Fruit fly (Drosophila melanogaster) whole organism, prepupa: ENCODE results near the gene CG32264.

Source experiments
- Blimp-1 ChIP-seq: fragments of 200-800 bp; sonication (Bioruptor generic); optimal IDR thresholded peaks from 3 replicates; lab custom pipeline; 2017; ENCODE audit warnings: missing biosample characterization, missing genetic modification characterization, mild to moderate bottlenecking, moderate library complexity, missing genetic modification reagents
- CG10631 ChIP-seq: fragments of 200-800 bp; sonication (Bioruptor generic); optimal IDR thresholded peaks from 2 replicates; lab custom pipeline; 2016; ENCODE audit warnings: missing biosample characterization, missing genetic modification characterization
- CG11294 ChIP-seq: fragments of 200-800 bp; sonication (Bioruptor generic); IDR thresholded peaks from 2 replicates; pipeline ENCODE4 v1.3.6; 2022; ENCODE audit warnings: missing biosample characterization, missing genetic modification characterization
- CG11762 ChIP-seq: fragments of 200-800 bp; sonication (Bioruptor generic); optimal IDR thresholded peaks from 3 replicates; lab custom pipeline; 2016; ENCODE audit warnings: missing biosample characterization, missing genetic modification characterization; ENCODE audit not compliant: insufficient read depth
- CG11902 ChIP-seq: fragments of 200-800 bp; sonication (Bioruptor generic); optimal IDR thresholded peaks from 3 replicates; lab custom pipeline; 2016; ENCODE audit warnings: missing biosample characterization, missing genetic modification characterization
- CG15336 ChIP-seq: fragments of 200-800 bp; sonication (Bioruptor generic); IDR thresholded peaks from 2 replicates; pipeline ENCODE4 v1.3.6; 2022; ENCODE audit warnings: missing biosample characterization, missing genetic modification characterization
- CG16779 ChIP-seq: fragments of 200-800 bp; sonication (Bioruptor generic); optimal IDR thresholded peaks from 3 replicates; lab custom pipeline; 2017; ENCODE audit warnings: missing biosample characterization, mild to moderate bottlenecking, missing genetic modification characterization
- CG3032 ChIP-seq: fragments of 200-800 bp; optimal IDR thresholded peaks from 2 replicates; lab custom pipeline; 2019; ENCODE audit warnings: missing biosample characterization, mild to moderate bottlenecking, missing genetic modification characterization, moderate library complexity
- CG32006 ChIP-seq: fragments of 200-800 bp; sonication (Bioruptor generic); optimal IDR thresholded peaks from 3 replicates; lab custom pipeline; 2017; ENCODE audit warnings: missing biosample characterization, mild to moderate bottlenecking, missing genetic modification characterization
- CG34406 ChIP-seq: fragments of 200-800 bp; sonication (Bioruptor generic); optimal IDR thresholded peaks from 3 replicates; lab custom pipeline; 2016; ENCODE audit warnings: missing biosample characterization, missing genetic modification characterization
- CG3919 ChIP-seq: fragments of 200-800 bp; sonication (Bioruptor generic); optimal IDR thresholded peaks from 3 replicates; lab custom pipeline; 2016; ENCODE audit warnings: missing biosample characterization, missing genetic modification characterization
- CG4318 ChIP-seq: fragments of 200-800 bp; sonication (Bioruptor generic); optimal IDR thresholded peaks from 3 replicates; lab custom pipeline; 2017; ENCODE audit warnings: missing biosample characterization, mild to moderate bottlenecking, missing genetic modification characterization
- CG6163 ChIP-seq: fragments of 200-800 bp; sonication (Bioruptor generic); IDR thresholded peaks from 3 replicates; pipeline ENCODE4 v1.3.6; 2022; ENCODE audit warnings: missing biosample characterization, missing genetic modification characterization
- CG6276 ChIP-seq: fragments of 200-800 bp; sonication (Bioruptor generic); optimal IDR thresholded peaks from 2 replicates; lab custom pipeline; 2017; ENCODE audit warnings: missing biosample characterization, mild to moderate bottlenecking, missing genetic modification characterization
- CG6792 ChIP-seq: fragments of 200-800 bp; sonication (Bioruptor generic); optimal IDR thresholded peaks from 3 replicates; lab custom pipeline; 2016; ENCODE audit warnings: missing biosample characterization, missing genetic modification characterization
- CG7368 ChIP-seq: fragments of 200-800 bp; sonication (Bioruptor generic); optimal IDR thresholded peaks from 3 replicates; lab custom pipeline; 2016; ENCODE audit warnings: missing biosample characterization, missing genetic modification characterization
- CG8632 ChIP-seq: fragments of 200-800 bp; sonication (Bioruptor generic); optimal IDR thresholded peaks from 3 replicates; lab custom pipeline; 2016; ENCODE audit warnings: missing biosample characterization, missing genetic modification characterization
- CG9139 ChIP-seq: fragments of 200-800 bp; sonication (Bioruptor generic); optimal IDR thresholded peaks from 3 replicates; lab custom pipeline; 2017; ENCODE audit warnings: missing biosample characterization, mild to moderate bottlenecking, missing genetic modification characterization
- Eip75B ChIP-seq: fragments of 200-800 bp; sonication (Bioruptor generic); optimal IDR thresholded peaks from 3 replicates; lab custom pipeline; 2016; ENCODE audit warnings: missing biosample characterization, missing genetic modification characterization
- Eip78C ChIP-seq: fragments of 200-800 bp; sonication (Bioruptor generic); peaks from one replicate; lab custom pipeline; 2016; ENCODE audit warnings: missing biosample characterization, missing genetic modification characterization
- Eip93F ChIP-seq: fragments of 200-800 bp; sonication (Bioruptor generic); optimal IDR thresholded peaks from 2 replicates; lab custom pipeline; 2016; ENCODE audit warnings: missing biosample characterization, mild to moderate bottlenecking, missing genetic modification characterization
- Ets21C ChIP-seq: fragments of 200-800 bp; sonication (Bioruptor generic); optimal IDR thresholded peaks from 3 replicates; lab custom pipeline; 2016; ENCODE audit warnings: missing biosample characterization, missing genetic modification characterization
- Ets96B ChIP-seq: fragments of 200-800 bp; optimal IDR thresholded peaks from 2 replicates; lab custom pipeline; 2019; ENCODE audit warnings: missing biosample characterization, mild to moderate bottlenecking, missing genetic modification characterization, moderate library complexity
- Hr38 ChIP-seq: sonication (Bioruptor generic); optimal IDR thresholded peaks from 2 replicates; lab custom pipeline; 2016; ENCODE audit warnings: missing biosample characterization, missing genetic modification characterization
- Hr4 ChIP-seq: fragments of 200-800 bp; sonication (Bioruptor generic); optimal IDR thresholded peaks from 3 replicates; lab custom pipeline; 2016; ENCODE audit warnings: missing biosample characterization, missing genetic modification characterization
- Lpt ChIP-seq: fragments of 200-800 bp; sonication (Bioruptor generic); optimal IDR thresholded peaks from 3 replicates; lab custom pipeline; 2016; ENCODE audit warnings: missing biosample characterization, missing genetic modification characterization
- OdsH ChIP-seq: fragments of 200-800 bp; sonication (Bioruptor generic); optimal IDR thresholded peaks from 3 replicates; lab custom pipeline; 2016; ENCODE audit warnings: missing biosample characterization, missing genetic modification characterization
- Sox102F ChIP-seq: fragments of 200-800 bp; sonication (Bioruptor generic); optimal IDR thresholded peaks from 2 replicates; lab custom pipeline; 2016; ENCODE audit warnings: missing biosample characterization, mild to moderate bottlenecking, missing genetic modification characterization
- Sox14 ChIP-seq: fragments of 200-800 bp; sonication (Bioruptor generic); optimal IDR thresholded peaks from 3 replicates; lab custom pipeline; 2016; ENCODE audit warnings: missing biosample characterization, missing genetic modification characterization
- achi ChIP-seq: fragments of 200-800 bp; sonication (Bioruptor generic); optimal IDR thresholded peaks from 3 replicates; lab custom pipeline; 2016; ENCODE audit warnings: missing biosample characterization, missing genetic modification characterization
- acj6 ChIP-seq: fragments of 200-800 bp; sonication (Bioruptor generic); optimal IDR thresholded peaks from 3 replicates; lab custom pipeline; 2016; ENCODE audit warnings: missing biosample characterization, missing genetic modification characterization
- cyc ChIP-seq: fragments of 200-800 bp; sonication (Bioruptor generic); optimal IDR thresholded peaks from 3 replicates; lab custom pipeline; 2016; ENCODE audit warnings: missing biosample characterization, missing genetic modification characterization
- dac ChIP-seq: fragments of 200-800 bp; sonication (Bioruptor generic); optimal IDR thresholded peaks from 2 replicates; lab custom pipeline; 2017; ENCODE audit warnings: missing biosample characterization, mild to moderate bottlenecking, missing genetic modification characterization
- dsx ChIP-seq: fragments of 200-800 bp; optimal IDR thresholded peaks from 3 replicates; lab custom pipeline; 2019; ENCODE audit warnings: missing biosample characterization, mild to moderate bottlenecking, missing genetic modification characterization, moderate library complexity; ENCODE audit not compliant: poor library complexity, severe bottlenecking
- eg ChIP-seq: fragments of 200-800 bp; sonication (Bioruptor generic); IDR thresholded peaks from 3 replicates; pipeline ENCODE4 v1.3.6; 2022; ENCODE audit warnings: missing biosample characterization, missing genetic modification characterization
- esn ChIP-seq: fragments of 200-800 bp; sonication (Bioruptor generic); optimal IDR thresholded peaks from 2 replicates; lab custom pipeline; 2016; ENCODE audit warnings: missing biosample characterization, mild to moderate bottlenecking, missing genetic modification characterization, moderate library complexity
- fd59A ChIP-seq: fragments of 200-800 bp; sonication (Bioruptor generic); optimal IDR thresholded peaks from 2 replicates; lab custom pipeline; 2017; ENCODE audit warnings: missing biosample characterization, mild to moderate bottlenecking, missing genetic modification characterization, missing genetic modification reagents
- fd85E ChIP-seq: fragments of 200-800 bp; sonication (Bioruptor generic); optimal IDR thresholded peaks from 3 replicates; lab custom pipeline; 2016; ENCODE audit warnings: missing biosample characterization, missing genetic modification characterization
- lz ChIP-seq: fragments of 200-800 bp; sonication (Bioruptor generic); optimal IDR thresholded peaks from 3 replicates; lab custom pipeline; 2016; ENCODE audit warnings: missing biosample characterization, missing genetic modification characterization
- net ChIP-seq: fragments of 200-800 bp; sonication (Bioruptor generic); optimal IDR thresholded peaks from 3 replicates; lab custom pipeline; 2016; ENCODE audit warnings: missing biosample characterization, missing genetic modification characterization
- pdm3 ChIP-seq: fragments of 200-800 bp; sonication (Bioruptor generic); optimal IDR thresholded peaks from 3 replicates; lab custom pipeline; 2016; ENCODE audit warnings: missing biosample characterization, missing genetic modification characterization
- salr ChIP-seq, 2 experiments: fragments of 200-800 bp; sonication (Bioruptor generic); optimal IDR thresholded peaks; 3 replicates each; lab custom pipeline; 2016 to 2018; ENCODE audit warnings: missing biosample characterization in 2 of 2, missing genetic modification characterization in 2 of 2, mild to moderate bottlenecking in 1 of 2
- spab ChIP-seq: fragments of 200-800 bp; sonication (Bioruptor generic); optimal IDR thresholded peaks from 2 replicates; lab custom pipeline; 2017; ENCODE audit warnings: missing biosample characterization, mild to moderate bottlenecking, missing genetic modification characterization, missing genetic modification reagents
- ss ChIP-seq, 2 experiments: fragments of 200-800 bp; sonication (Bioruptor generic); optimal IDR thresholded peaks; 2 replicates in 1 of 2; 3 replicates in 1 of 2; lab custom pipeline; 2017 to 2018; ENCODE audit warnings: mild to moderate bottlenecking in 2 of 2, missing biosample characterization in 2 of 2, missing genetic modification characterization in 2 of 2, moderate library complexity in 1 of 2
- svp ChIP-seq: fragments of 200-800 bp; sonication (Bioruptor generic); peaks from one replicate; lab custom pipeline; 2016; ENCODE audit warnings: missing biosample characterization, missing genetic modification characterization
- vri ChIP-seq: fragments of 200-800 bp; sonication (Bioruptor generic); optimal IDR thresholded peaks from 3 replicates; lab custom pipeline; 2016; ENCODE audit warnings: missing biosample characterization, mild to moderate bottlenecking, missing genetic modification characterization

CG32264 gene

DNA sequence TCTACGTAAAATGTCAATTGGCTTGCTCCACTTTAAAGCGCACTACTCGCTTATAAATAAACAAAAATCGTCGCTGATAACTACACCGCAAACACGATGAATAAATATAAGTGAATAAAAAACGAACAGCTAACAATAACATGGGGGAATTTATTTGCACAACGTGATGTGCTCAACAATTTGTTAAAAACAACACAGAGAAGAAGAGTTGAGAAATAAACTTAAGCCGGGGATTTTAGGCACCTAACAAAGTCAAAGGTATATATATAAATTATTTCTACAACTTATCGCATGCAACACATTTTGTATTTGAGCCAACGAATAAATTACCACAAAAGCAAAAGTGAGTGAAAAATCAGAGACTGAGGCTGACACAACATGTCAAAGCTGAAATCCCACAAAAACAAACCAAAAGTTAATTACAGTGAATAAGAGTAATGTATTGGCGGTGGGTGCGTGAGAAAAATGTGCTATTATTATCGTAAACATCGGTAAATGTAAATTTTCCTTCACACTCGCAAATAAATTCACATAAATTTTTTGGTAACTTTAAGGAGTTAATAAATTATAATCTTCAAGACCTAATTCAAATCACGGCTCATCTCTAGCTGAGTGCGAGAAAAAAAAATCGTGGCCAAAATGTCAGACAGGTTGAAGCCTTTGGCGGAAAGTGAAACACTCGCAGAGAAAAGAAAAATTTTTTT, 33.8 kb downstream of the CG32264 start (continued):
- TF ChIP-seq CG32006 (peak; percentile 64), fd59A (GFP tag; lab: Kevin White, UChicago) (no peak), Eip78C (peak; percentile 82), Eip93F (GFP tag; lab: Kevin White, UChicago) (no peak), CG9139 (GFP tag; lab: Kevin White, UChicago) (no peak), cyc (GFP tag; lab: Kevin White, UChicago) (no peak), CG6276 (no peak), dac (GFP tag; lab: Kevin White, UChicago) (no peak), vri (peak; percentile 3), Hr38 (GFP tag; lab: Kevin White, UChicago) (no peak), Sox14 (GFP tag; lab: Kevin White, UChicago) (no peak), CG34406 (GFP tag; lab: Kevin White, UChicago) (no peak), CG3919 (GFP tag; lab: Kevin White, UChicago) (no peak), Ets96B (no peak), CG10631 (GFP tag; lab: Kevin White, UChicago) (no peak), Blimp-1 (no peak), CG6163 (GFP tag; lab: Robert Waterston, UW) (peak; percentile 66), lz (GFP tag; lab: Kevin White, UChicago) (peak; percentile 27), ss (GFP tag; optimal IDR thresholded peaks at IDR 0.05; lab: Kevin White, UChicago) (no peak), salr (GFP tag; optimal IDR thresholded peaks at IDR 0.05; lab: Kevin White, UChicago) (no peak), CG3032 (tag; lab: Kevin White, UChicago) (no peak), net (GFP tag; lab: Kevin White, UChicago) (peak; percentile 26), svp (GFP tag; lab: Kevin White, UChicago) (peak; percentile 59), CG16779 (no peak), Hr4 (GFP tag; lab: Kevin White, UChicago) (peak; percentile 84), CG8632 (GFP tag; lab: Kevin White, UChicago) (peak; percentile 16)
- TF ChIP-seq, all 60 proteins: peak for 27

DNA sequence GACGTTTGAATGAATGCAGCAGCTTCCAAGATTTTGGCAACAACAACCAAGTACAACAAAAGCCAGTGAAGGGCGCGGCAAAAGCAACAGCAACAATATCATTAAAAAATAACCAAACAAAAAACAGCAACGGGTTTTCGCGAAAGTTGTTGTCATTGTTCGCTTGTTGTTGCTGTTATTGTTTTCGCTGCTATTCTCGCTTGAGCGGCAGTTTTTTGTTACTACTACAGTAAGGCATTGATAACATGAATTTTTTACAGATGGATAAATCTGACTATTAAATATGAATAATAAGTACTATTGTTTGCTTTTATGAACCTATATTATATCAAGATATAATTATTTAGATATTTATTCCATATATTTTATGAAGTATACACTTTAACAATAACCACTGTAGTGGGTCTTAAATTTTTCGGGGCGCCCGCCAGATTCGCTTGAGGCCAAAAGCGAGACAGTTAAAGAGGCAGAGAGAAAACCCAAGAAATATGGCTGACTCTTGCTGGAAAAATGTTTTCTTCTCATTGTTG, 34.8 kb downstream of the CG32264 start:
- TF ChIP-seq CG6792 (GFP tag; lab: Kevin White, UChicago) (peak; percentile 89), salr (GFP tag; optimal IDR thresholded peaks at IDR 0.05; lab: Kevin White, UChicago) (peak; percentile 5 to 67), Eip75B (GFP tag; lab: Kevin White, UChicago) (peak; percentile 59), CG11762 (GFP tag; lab: Kevin White, UChicago) (peak; percentile 43), pdm3 (peak; percentile 69), eg (GFP tag; lab: Robert Waterston, UW) (peak; percentile 94), achi (GFP tag; lab: Kevin White, UChicago) (peak; percentile 88), CG15336 (GFP tag; lab: Robert Waterston, UW) (peak; percentile 92), net (GFP tag; lab: Kevin White, UChicago) (peak; percentile 56), Sox14 (GFP tag; lab: Kevin White, UChicago) (peak; percentile 40), Ets21C (peak; percentile 35), CG16779 (peak; percentile 61), CG11294 (GFP tag; lab: Robert Waterston, UW) (peak; percentile 79), CG6163 (GFP tag; lab: Robert Waterston, UW) (peak; percentile 80), acj6 (GFP tag; lab: Kevin White, UChicago) (peak; percentile 88), Lpt (GFP tag; lab: Kevin White, UChicago) (peak; percentile 64), dsx (GFP tag; lab: Kevin White, UChicago) (peak; percentile 85), lz (GFP tag; lab: Kevin White, UChicago) (peak; percentile 77), Sox102F (peak; percentile 80), CG3032 (tag; lab: Kevin White, UChicago) (peak; percentile 71), OdsH (GFP tag; lab: Kevin White, UChicago) (peak; percentile 89), esn (GFP tag; lab: Kevin White, UChicago) (peak; percentile 88), CG32006 (peak; percentile 83), cyc (GFP tag; lab: Kevin White, UChicago) (peak; percentile 71), CG6276 (peak; percentile 73), Ets96B (peak; percentile 76), CG11902 (GFP tag; lab: Kevin White, UChicago) (peak; percentile 64), fd85E (peak; percentile 17), Eip78C (peak; percentile 97), CG4318 (GFP tag; lab: Kevin White, UChicago) (peak; percentile 44), svp (GFP tag; lab: Kevin White, UChicago) (peak; percentile 93), spab (GFP tag; lab: Kevin White, UChicago) (peak; percentile 71), CG7368 (GFP tag; lab: Kevin White, UChicago) (peak; percentile 74), fd59A (GFP tag; lab: Kevin White, UChicago) (peak; percentile 34), Hr38 (GFP tag; lab: Kevin White, UChicago) (no peak)
